Worm (Caenorhabditis elegans): Measurements from ENCODE around the gene srg-1.

DNA sequence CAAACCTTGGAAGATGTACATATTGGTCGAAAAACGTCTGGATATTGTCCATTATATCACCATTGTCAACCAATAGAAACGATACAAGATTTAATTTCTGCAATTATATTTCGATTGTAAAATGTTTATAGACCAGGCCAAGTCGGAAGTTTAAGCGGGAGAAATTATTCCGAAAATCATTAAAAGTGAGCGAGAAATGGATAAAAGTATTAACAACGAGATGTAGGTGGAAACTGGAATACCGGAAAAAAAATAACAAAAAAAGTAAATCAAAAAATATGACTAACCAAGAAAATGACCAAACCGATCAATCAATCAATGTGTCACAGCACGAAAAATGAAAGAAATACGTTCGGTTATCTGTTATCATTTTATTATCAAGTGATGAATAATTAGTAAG is 29.0 kb upstream of the srg-1 start, which contains the start of gene F47D12.6:
- no peak for TF ChIP-seq ama-1 (optimal IDR thresholded peaks at IDR 0.05)
- TF ChIP-seq pha-4 (GFP tag; IDR thresholded peaks at IDR 0.05) = no peak
- no peak for TF ChIP-seq pha-4 (tag; optimal IDR thresholded peaks at IDR 0.05)
- TF ChIP-seq ces-1 (GFP tag; optimal IDR thresholded peaks at IDR 0.05) = no peak
- TF ChIP-seq R02D3.7 (tag; optimal IDR thresholded peaks at IDR 0.05) = no peak
- no peak for TF ChIP-seq D1046.2 (GFP tag; IDR thresholded peaks at IDR 0.05)
- TF ChIP-seq nhr-28 (tag; optimal IDR thresholded peaks at IDR 0.05) = no peak
